Worm (Caenorhabditis elegans): ENCODE data around the gene F49F1.17.

ce11 chrIV:4137472-4137871 lies 1.8 kb upstream of the F49F1.17 start, which contains the start of gene F49F1.9:
- TF ChIP-seq dao-5 (tag; optimal IDR thresholded peaks at IDR 0.05), result no peak
- TF ChIP-seq W03F9.2 (tag; optimal IDR thresholded peaks at IDR 0.05), result no peak
